Worm (Caenorhabditis elegans): Measurements from ENCODE around the gene spp-2.

spp-2 gene

DNA sequence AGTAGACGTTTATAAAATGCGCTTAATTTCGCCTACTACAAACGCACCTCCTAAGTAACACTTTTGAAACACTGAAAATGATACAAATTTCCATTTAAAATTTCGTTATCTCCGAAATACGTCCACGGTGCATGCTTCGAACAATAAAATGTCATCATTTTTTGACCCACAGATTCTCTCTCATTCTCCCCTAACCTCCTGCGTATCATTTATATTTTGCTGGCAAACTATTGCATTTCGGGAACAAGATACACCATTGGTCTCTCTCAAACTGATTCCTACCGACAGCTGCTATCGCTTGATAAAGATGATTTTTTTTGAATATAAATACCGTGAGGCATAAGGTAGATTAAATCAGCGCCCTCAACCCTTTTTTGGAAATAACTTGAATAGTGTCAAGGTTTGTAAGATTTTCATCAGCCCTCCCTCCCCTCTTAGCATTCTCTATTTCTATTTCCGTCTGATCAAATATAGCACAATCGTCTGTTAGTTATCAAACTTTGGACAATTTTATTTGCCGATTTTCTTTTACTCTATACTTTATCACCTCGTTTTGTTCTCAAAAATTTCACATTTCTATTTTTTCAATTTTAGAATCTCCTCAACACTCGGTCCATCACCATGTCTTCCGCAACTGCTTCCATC, 24.4 kb upstream of the spp-2 start, which contains the start of gene C07D8.6:
Gene C07D8.6, plus strand, starts transcription at position 595 of the 645 bp plus-strand sequence.
- no peak for TF ChIP-seq ceh-6 (GFP tag; optimal IDR thresholded peaks at IDR 0.05)
- TF ChIP-seq ceh-34 (tag; optimal IDR thresholded peaks at IDR 0.05), result no peak
- peak; percentile 64 for TF ChIP-seq elt-2 (tag; optimal IDR thresholded peaks at IDR 0.05)
- no peak for TF ChIP-seq lin-11 (tag; optimal IDR thresholded peaks at IDR 0.05)
- peak; percentile 21 for TF ChIP-seq nfya-1 (tag; optimal IDR thresholded peaks at IDR 0.05)
- TF ChIP-seq dve-1 (tag; optimal IDR thresholded peaks at IDR 0.05), result peak; percentile 4
- TF ChIP-seq ceh-19 (GFP tag; optimal IDR thresholded peaks at IDR 0.05), result no peak

DNA sequence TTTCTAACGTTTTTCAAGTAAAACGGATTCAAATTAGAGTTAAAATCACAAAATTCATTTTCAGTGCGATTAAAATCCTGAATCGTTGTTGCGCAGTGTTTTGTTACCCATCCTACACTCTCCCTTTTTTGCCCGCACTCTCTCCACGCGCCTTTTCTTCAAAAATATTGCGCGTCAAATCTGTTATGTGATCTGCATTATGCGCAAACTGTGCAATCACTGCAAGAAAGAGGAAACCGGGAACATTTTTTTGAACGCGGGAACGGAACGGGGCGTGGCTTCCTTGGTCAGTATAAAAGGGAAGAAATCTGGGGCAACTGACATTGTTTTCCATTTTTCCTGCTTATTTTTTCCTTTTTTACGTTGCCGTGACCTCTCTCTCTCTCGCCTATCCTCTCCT, 23.8 kb upstream of the spp-2 start:
- no peak for TF ChIP-seq ceh-30 (tag; optimal IDR thresholded peaks at IDR 0.05)
- TF ChIP-seq T23F11.4 (GFP tag; optimal IDR thresholded peaks at IDR 0.05), result no peak

DNA sequence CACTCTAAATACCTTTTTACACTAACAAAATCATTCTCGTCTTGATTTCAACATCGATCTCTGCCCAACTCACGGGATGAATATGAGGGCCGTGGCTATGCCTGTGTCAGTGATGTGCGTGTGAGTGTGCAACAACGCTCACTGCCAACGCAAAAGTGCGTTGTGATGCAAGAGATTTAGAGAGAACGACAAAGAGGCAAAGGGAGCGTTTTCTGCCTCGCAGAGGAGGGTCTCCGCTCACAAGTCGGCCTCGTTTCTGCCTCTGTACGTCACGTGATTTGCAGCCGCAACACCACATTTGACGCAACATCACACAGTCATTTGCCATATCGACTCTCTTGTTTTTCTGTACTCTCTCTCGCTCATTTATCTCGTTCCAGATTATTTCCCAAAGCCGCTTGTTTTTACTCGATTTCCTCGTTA, 17.7 kb upstream of the spp-2 start, which contains the start of gene epg-7:
Gene epg-7, plus strand, starts transcription at position 413 of the 423 bp plus-strand sequence.
- TF ChIP-seq ceh-34 (tag; optimal IDR thresholded peaks at IDR 0.05) (peak; percentile 63), T23F11.4 (GFP tag; optimal IDR thresholded peaks at IDR 0.05) (no peak), hlh-15 (tag; optimal IDR thresholded peaks at IDR 0.05) (no peak), fax-1 (tag; optimal IDR thresholded peaks at IDR 0.05) (no peak), zip-5 (tag; optimal IDR thresholded peaks at IDR 0.05) (no peak), mec-3 (tag; optimal IDR thresholded peaks at IDR 0.05; ENCODE audit: borderline replicate concordance) (no peak), C08G9.2 (tag; optimal IDR thresholded peaks at IDR 0.05) (no peak), unc-3 (GFP tag; conservative IDR thresholded peaks at IDR 0.05) (peak; percentile 23; the same call in 1 of the 2 replicates), unc-3 (tag; optimal IDR thresholded peaks at IDR 0.05) (peak; percentile 17), odd-2 (tag; optimal IDR thresholded peaks at IDR 0.05) (no peak), pag-3 (tag; optimal IDR thresholded peaks at IDR 0.05; ENCODE audit: borderline replicate concordance) (no peak), ceh-24 (tag; optimal IDR thresholded peaks at IDR 0.05) (no peak), ref-2 (tag; optimal IDR thresholded peaks at IDR 0.05) (peak; percentile 82), pha-4 (tag; optimal IDR thresholded peaks at IDR 0.05) (no peak), rnt-1 (tag; optimal IDR thresholded peaks at IDR 0.05) (peak; percentile 81), eyg-1 (tag; optimal IDR thresholded peaks at IDR 0.05) (no peak), pqm-1 (tag; optimal IDR thresholded peaks at IDR 0.05) (peak; percentile 63), ceh-14 (tag; optimal IDR thresholded peaks at IDR 0.05) (peak; percentile 41), hlh-13 (GFP tag; optimal IDR thresholded peaks at IDR 0.05) (no peak), ceh-18 (tag; optimal IDR thresholded peaks at IDR 0.05) (peak; percentile 88), unc-55 (GFP tag; optimal IDR thresholded peaks at IDR 0.05) (peak; percentile 48), pha-2 (tag; optimal IDR thresholded peaks at IDR 0.05) (no peak), npax-4 (tag; optimal IDR thresholded peaks at IDR 0.05) (no peak), sox-2 (GFP tag; IDR thresholded peaks at IDR 0.05) (peak; percentile 17; the same call in 1 of the 2 replicates), unc-42 (tag; optimal IDR thresholded peaks at IDR 0.05) (peak; percentile 71), hlh-30 (tag; optimal IDR thresholded peaks at IDR 0.05; ENCODE audit: insufficient read depth) (peak; percentile 100), pros-1 (tag; optimal IDR thresholded peaks at IDR 0.05) (peak; percentile 91), tbx-2 (tag; optimal IDR thresholded peaks at IDR 0.05) (peak; percentile 86), ets-4 (tag; optimal IDR thresholded peaks at IDR 0.05) (no peak), ceh-31 (tag; optimal IDR thresholded peaks at IDR 0.05) (peak; percentile 93), elt-2 (tag; optimal IDR thresholded peaks at IDR 0.05) (peak; percentile 62), K09A11.1 (tag; optimal IDR thresholded peaks at IDR 0.05; ENCODE audit: insufficient read depth) (no peak), ceh-48 (tag; optimal IDR thresholded peaks at IDR 0.05) (peak; percentile 22), pat-9 (tag; optimal IDR thresholded peaks at IDR 0.05) (no peak), fkh-10 (GFP tag; optimal IDR thresholded peaks at IDR 0.05) (no peak), lin-11 (tag; optimal IDR thresholded peaks at IDR 0.05) (no peak), ahr-1 (tag; optimal IDR thresholded peaks at IDR 0.05) (peak; percentile 7), F13H6.1 (tag; optimal IDR thresholded peaks at IDR 0.05) (peak; percentile 74), fkh-6 (tag; optimal IDR thresholded peaks at IDR 0.05) (no peak), madf-2 (tag; optimal IDR thresholded peaks at IDR 0.05) (peak; percentile 51), unc-86 (tag; optimal IDR thresholded peaks at IDR 0.05) (peak; percentile 27), Y22D7AL.16 (tag; optimal IDR thresholded peaks at IDR 0.05) (no peak), dve-1 (tag; optimal IDR thresholded peaks at IDR 0.05) (peak; percentile 80), nfya-1 (tag; optimal IDR thresholded peaks at IDR 0.05) (peak; percentile 90)
